Fruit fly (Drosophila melanogaster): ENCODE measurements around the gene CG18213.
A peak's percentile ranks its signal among the peaks of the same experiment; 100 is the strongest.

Gene CG18213

DNA sequence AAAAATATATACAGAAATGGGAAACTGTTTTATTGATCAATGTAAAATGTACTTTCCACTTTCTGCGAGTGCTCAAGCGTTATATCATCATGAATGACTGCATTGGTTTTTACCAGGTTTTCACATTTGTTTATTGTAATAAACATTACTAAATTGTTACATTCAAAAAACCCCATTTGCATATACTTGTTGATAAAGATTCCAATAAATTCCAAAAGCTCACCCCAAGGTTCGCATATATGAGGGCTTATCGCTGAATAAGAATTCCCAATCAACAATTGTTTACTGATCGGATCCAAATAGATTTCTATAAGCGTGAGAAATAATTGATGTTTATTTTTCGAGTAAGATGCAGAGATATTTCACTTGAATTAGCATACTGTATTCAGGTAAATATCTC lies 36.5 kb downstream of the CG18213 start:
- no peak for TF ChIP-seq dl (GFP tag; optimal IDR thresholded peaks at IDR 0.05; ENCODE audit: insufficient read depth in 1 of 2, partially characterized antibody in 2 of 2)
- no peak for TF ChIP-seq Jra (GFP tag; optimal IDR thresholded peaks at IDR 0.05)
- no peak for TF ChIP-seq GATAd (GFP tag; optimal IDR thresholded peaks at IDR 0.05)
- TF ChIP-seq Rel (GFP tag; optimal IDR thresholded peaks at IDR 0.05): no peak
- peak; percentile 90 for TF ChIP-seq Rel (tag; optimal IDR thresholded peaks at IDR 0.05)

DNA sequence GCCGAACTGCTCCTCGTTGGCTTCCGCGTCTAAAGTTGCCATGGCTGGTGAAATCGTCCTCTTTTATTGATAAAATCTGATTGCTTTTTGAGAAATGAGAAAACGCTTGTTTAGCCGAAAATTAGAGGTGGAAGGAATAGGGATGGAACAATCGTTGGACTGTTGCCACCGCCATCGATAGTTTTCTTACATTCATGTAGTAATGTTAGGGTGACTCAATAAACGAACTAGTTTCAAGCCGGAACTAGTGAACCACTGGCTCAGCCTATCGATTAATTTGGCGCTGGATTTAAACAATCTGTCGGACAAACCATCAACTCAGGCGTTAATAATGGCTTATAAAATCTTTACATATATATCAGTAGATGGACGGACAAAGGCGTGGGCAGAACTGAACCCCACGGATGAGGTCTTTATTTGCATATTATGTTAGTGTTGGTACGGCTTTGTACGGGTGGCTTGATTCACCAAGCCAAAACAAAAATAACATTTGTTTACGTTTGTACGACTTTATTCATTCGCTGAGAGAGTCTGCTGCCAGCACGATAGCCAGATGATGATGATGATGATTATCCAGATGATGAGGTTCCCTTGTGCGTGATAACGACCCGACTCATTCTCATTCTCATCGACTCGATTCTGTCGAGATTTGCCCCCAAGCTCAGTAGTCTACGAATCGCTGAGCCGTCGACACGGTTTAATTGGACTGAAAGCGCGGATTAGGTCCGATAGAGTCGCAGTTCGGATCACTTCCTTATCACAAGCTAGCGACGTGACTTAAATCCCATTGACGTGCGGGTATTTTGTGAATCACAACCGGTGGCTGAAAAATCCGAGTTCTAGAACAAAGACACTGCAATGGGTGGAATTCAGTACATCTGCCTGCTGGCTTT lies 37.5 kb downstream of the CG18213 start, which contains the start of the genes Sf3a1 and Irc:
TSS of gene Sf3a1 (minus strand) at position 138 of the 893 bp plus-strand sequence.
TSS of gene Irc (plus strand) at position 658 of the 893 bp plus-strand sequence.
- no peak for TF ChIP-seq usp (GFP tag; optimal IDR thresholded peaks at IDR 0.05)
- TF ChIP-seq N (GFP tag; optimal IDR thresholded peaks at IDR 0.05): no peak
- no peak for TF ChIP-seq dmrt93B (GFP tag; optimal IDR thresholded peaks at IDR 0.05)
- TF ChIP-seq jim (GFP tag; optimal IDR thresholded peaks at IDR 0.05): no peak
- TF ChIP-seq Sp1 (GFP tag; optimal IDR thresholded peaks at IDR 0.05): no peak
- no peak for TF ChIP-seq psq (GFP tag; optimal IDR thresholded peaks at IDR 0.05)
- no peak for TF ChIP-seq br (GFP tag; optimal IDR thresholded peaks at IDR 0.05)
- TF ChIP-seq Hnf4 (GFP tag; optimal IDR thresholded peaks at IDR 0.05): peak; percentile 50
- no peak for TF ChIP-seq GATAd (GFP tag; optimal IDR thresholded peaks at IDR 0.05)
- TF ChIP-seq Vsx2 (GFP tag; optimal IDR thresholded peaks at IDR 0.05; ENCODE audit: partially characterized antibody): no peak
- TF ChIP-seq Myc (optimal IDR thresholded peaks at IDR 0.05): no peak
- peak; percentile 60 for TF ChIP-seq Hr83 (GFP tag; optimal IDR thresholded peaks at IDR 0.05; ENCODE audit: poor library complexity, severe bottlenecking)
- TF ChIP-seq fru (GFP tag; optimal IDR thresholded peaks at IDR 0.05): peak; percentile 95
- no peak for TF ChIP-seq tai (GFP tag; optimal IDR thresholded peaks at IDR 0.05)
- no peak for TF ChIP-seq Dfd (GFP tag; optimal IDR thresholded peaks at IDR 0.05)
- no peak for TF ChIP-seq sv (GFP tag; optimal IDR thresholded peaks at IDR 0.05)
- TF ChIP-seq Dif (GFP tag; optimal IDR thresholded peaks at IDR 0.05; ENCODE audit: partially characterized antibody): no peak
- TF ChIP-seq brk (GFP tag; optimal IDR thresholded peaks at IDR 0.05): no peak
- no peak for TF ChIP-seq foxo (GFP tag; optimal IDR thresholded peaks at IDR 0.05)
- no peak for TF ChIP-seq HLH106 (tag; optimal IDR thresholded peaks at IDR 0.05)
- no peak for TF ChIP-seq CG9705 (GFP tag; optimal IDR thresholded peaks at IDR 0.05)
- TF ChIP-seq dl (GFP tag; optimal IDR thresholded peaks at IDR 0.05; ENCODE audit: insufficient read depth in 1 of 2, partially characterized antibody in 2 of 2): no peak
- peak; percentile 4 for TF ChIP-seq rgr (GFP tag; optimal IDR thresholded peaks at IDR 0.05)
- no peak for TF ChIP-seq Rel (GFP tag; optimal IDR thresholded peaks at IDR 0.05)
- peak; percentile 96 for TF ChIP-seq Rel (tag; optimal IDR thresholded peaks at IDR 0.05)
- TF ChIP-seq OdsH (GFP tag; optimal IDR thresholded peaks at IDR 0.05): no peak
- TF ChIP-seq h (GFP tag; optimal IDR thresholded peaks at IDR 0.05): no peak
- TF ChIP-seq Jra (GFP tag; optimal IDR thresholded peaks at IDR 0.05): peak; percentile 37
- no peak for TF ChIP-seq CrebA (GFP tag; optimal IDR thresholded peaks at IDR 0.05; ENCODE audit: borderline replicate concordance)
- TF ChIP-seq CG32264 (GFP tag; optimal IDR thresholded peaks at IDR 0.05): no peak
- TF ChIP-seq ey (GFP tag; optimal IDR thresholded peaks at IDR 0.05): peak; percentile 13
- no peak for TF ChIP-seq Mio (GFP tag; optimal IDR thresholded peaks at IDR 0.05)
- TF ChIP-seq Abd-B (GFP tag; optimal IDR thresholded peaks at IDR 0.05): no peak
- TF ChIP-seq pan (optimal IDR thresholded peaks at IDR 0.05): no peak
- TF ChIP-seq dsf (GFP tag; optimal IDR thresholded peaks at IDR 0.05; ENCODE audit: borderline replicate concordance): no peak
- no peak for TF ChIP-seq lola (GFP tag; optimal IDR thresholded peaks at IDR 0.05)

Data from whole organism, wandering third instar larva.